Fruit fly (Drosophila melanogaster): ENCODE data around the gene CG43924.
"Not testable (repeated sequence)": the region's sequence is repeated elsewhere in the genome, so short reads cannot be mapped to it uniquely, and the experiment has no call there.

DNA sequence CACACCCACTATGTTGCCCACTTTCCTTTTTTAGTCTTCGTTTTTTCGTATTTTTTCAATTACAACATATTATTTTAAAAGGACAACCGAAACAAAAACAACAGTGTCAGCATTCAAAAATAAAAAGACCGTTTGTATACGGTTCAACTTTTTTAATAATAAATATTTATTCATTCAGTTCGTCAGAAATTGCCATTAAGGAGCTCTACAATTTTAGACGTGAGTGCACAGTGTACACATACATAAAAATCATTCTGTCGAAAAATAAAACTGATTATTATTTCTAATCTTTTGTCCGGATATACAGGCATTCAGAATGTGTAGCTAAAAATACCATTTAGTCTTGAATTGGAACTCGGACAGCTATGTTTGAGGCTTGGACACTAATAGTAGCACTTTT is 41.0 kb downstream of the CG43924 start, which contains the start of gene CG18478:
- not testable (repeated sequence) for TF ChIP-seq CG15710 (tag; optimal IDR thresholded peaks at IDR 0.05); CG12605 (GFP tag; IDR thresholded peaks at IDR 0.05); CG34367 (tag; optimal IDR thresholded peaks at IDR 0.05); rn (GFP tag; IDR thresholded peaks at IDR 0.05); EcR (GFP tag; optimal IDR thresholded peaks at IDR 0.05); Snoo (tag; optimal IDR thresholded peaks at IDR 0.05); CG17806 (tag; optimal IDR thresholded peaks at IDR 0.05); CG4496 (GFP tag; IDR thresholded peaks at IDR 0.05); CG13204 (GFP tag; optimal IDR thresholded peaks at IDR 0.05); fd96Ca (GFP tag; IDR thresholded peaks at IDR 0.05); CG8301 (tag; optimal IDR thresholded peaks at IDR 0.05); Pif1B (GFP tag; optimal IDR thresholded peaks at IDR 0.05); CG10348 (GFP tag; IDR thresholded peaks at IDR 0.05)
